Fruit fly (Drosophila melanogaster) ovary, adult (tissue): ENCODE measurements around the gene CG10053.

Experiments used
- CG17801 ChIP-seq: fragments of 200-800 bp; optimal IDR thresholded peaks from 2 replicates; lab custom pipeline; 2019; ENCODE audit warnings: missing biosample characterization, mild to moderate bottlenecking, missing genetic modification characterization, moderate library complexity; ENCODE audit not compliant: partially characterized antibody

The CG10053 gene

DNA sequence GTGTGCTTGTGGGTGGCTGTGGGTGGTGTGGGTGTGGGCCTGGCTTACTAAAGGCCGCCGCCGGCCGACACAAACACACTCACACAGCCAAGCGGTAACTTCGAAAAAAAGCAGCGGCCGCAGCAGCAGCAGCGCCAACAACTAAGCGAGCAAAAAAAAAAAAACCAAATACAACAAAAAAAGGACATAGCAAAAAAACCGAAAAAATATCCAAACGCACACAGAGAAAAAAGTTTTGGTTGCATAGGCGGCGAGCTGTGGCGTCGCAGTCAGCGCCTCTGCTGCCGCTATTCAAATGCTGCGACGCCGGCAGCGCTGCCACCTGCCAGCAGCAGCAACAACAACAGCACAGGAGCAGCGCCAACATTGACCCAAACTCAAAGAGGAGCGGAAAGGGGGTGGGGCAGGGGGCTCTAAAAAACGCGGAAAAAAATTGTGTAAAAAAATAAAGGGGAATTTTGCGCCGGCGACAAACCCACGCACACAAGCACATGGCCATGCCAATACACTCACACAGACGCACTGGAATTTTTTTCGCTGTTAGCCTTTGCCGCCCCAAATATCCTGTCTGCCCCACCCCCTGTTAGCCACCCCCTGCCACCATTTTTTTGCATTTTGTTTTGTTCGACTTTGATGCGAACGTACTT lies 35.5 kb downstream of the CG10053 start:
- no peak for TF ChIP-seq CG17801 (GFP tag; lab: Kevin White, UChicago)

dm6 chr3R:7285662-7286061 lies 38.8 kb downstream of the CG10053 start, which contains the start of gene RacGAP84C:
TSS of gene RacGAP84C (plus strand) at chr3R:7285962.
- TF ChIP-seq CG17801 (GFP tag; lab: Kevin White, UChicago), result no peak
